Fruit fly (Drosophila melanogaster): ENCODE measurements around the gene CG6761.

The CG6761 gene

DNA sequence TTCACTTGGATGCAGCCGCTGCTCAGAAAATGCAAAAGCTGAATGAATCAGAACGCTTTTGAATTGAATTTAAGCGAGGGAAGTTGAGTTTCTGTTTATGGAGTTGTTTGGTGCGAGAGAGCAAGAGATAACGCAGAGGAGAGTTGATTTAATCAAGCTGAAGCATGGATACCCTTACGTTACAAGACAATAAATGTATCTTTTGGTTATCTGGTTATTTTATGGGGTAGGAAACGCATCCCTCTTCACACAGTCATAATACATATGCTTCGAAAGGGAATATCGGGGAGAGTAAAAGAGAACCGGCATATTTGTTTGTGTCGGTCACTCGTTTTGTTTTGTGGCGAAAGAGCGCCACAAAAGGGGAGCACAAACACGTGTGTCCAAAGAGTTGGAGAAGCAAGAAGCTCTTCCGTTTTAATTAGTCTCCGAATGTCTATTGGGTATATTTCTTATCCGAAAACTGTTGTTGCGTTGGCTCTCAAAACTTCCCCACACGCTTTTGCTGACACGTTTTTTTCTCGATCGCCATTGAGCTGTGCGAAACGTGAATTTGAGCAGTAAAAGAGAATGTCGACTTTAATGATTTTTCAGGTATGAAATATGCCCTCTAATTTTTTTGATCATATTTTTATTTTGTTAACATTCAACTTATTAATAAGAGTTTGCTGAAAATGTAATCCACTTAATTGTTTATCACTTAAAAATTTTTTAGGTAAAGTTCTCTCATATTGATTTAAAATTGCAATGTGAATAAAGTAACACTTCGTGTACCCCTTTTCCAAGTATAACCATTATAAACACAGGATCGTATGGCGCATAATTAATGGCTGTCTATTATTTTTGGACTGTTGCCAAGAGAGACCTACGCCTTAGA lies 6.5 kb downstream of the CG6761 start, which contains the start of gene Prps (continued):
- TF ChIP-seq Fer1 (GFP tag; optimal IDR thresholded peaks at IDR 0.05): peak; percentile 83
- peak; percentile 63 for TF ChIP-seq maf-S (GFP tag; optimal IDR thresholded peaks at IDR 0.05)
- TF ChIP-seq ERR (GFP tag; optimal IDR thresholded peaks at IDR 0.05): peak; percentile 72
- peak; percentile 48 for TF ChIP-seq luna (GFP tag; optimal IDR thresholded peaks at IDR 0.05)
- peak; percentile 52 for TF ChIP-seq ssp (GFP tag; IDR thresholded peaks at IDR 0.05)
- TF ChIP-seq Deaf1 (tag; optimal IDR thresholded peaks at IDR 0.05): peak; percentile 54
- peak; percentile 59 for TF ChIP-seq Hsf (GFP tag; optimal IDR thresholded peaks at IDR 0.05)
- peak; percentile 75 for TF ChIP-seq CG10654 (GFP tag; optimal IDR thresholded peaks at IDR 0.05)
- TF ChIP-seq CG17359 (tag; optimal IDR thresholded peaks at IDR 0.05): peak; percentile 82
- peak; percentile 48; the same call in 1 of the 2 replicates for TF ChIP-seq wdn (GFP tag; IDR thresholded peaks at IDR 0.05)
- peak; percentile 87 for TF ChIP-seq CG16779 (GFP tag; IDR thresholded peaks at IDR 0.05)
- peak; percentile 77; the same call in 2 of the 3 replicates for TF ChIP-seq CG6175 (GFP tag; IDR thresholded peaks at IDR 0.05)
- peak; percentile 35 for TF ChIP-seq Atf3 (GFP tag; optimal IDR thresholded peaks at IDR 0.05)
- TF ChIP-seq CG9932 (GFP tag; IDR thresholded peaks at IDR 0.05): peak; percentile 83
- TF ChIP-seq CG4424 (GFP tag; optimal IDR thresholded peaks at IDR 0.05): peak; percentile 76
- TF ChIP-seq Asciz (GFP tag; optimal IDR thresholded peaks at IDR 0.05): peak; percentile 59
- 0 out of 3 replicates have a peak, but pooled peaks have one; percentile 32 for TF ChIP-seq Doc3 (GFP tag; IDR thresholded peaks at IDR 0.05; ENCODE audit: partially characterized antibody)
- peak; percentile 81 for TF ChIP-seq ems (GFP tag; optimal IDR thresholded peaks at IDR 0.05)
- TF ChIP-seq CG3838 (GFP tag; optimal IDR thresholded peaks at IDR 0.05): peak; percentile 22
- TF ChIP-seq D (optimal IDR thresholded peaks at IDR 0.05): no peak
- TF ChIP-seq D (GFP tag; optimal IDR thresholded peaks at IDR 0.05): peak; percentile 36
- peak; percentile 100 for TF ChIP-seq D19A (tag; optimal IDR thresholded peaks at IDR 0.05)
- TF ChIP-seq Max (GFP tag; optimal IDR thresholded peaks at IDR 0.05): peak; percentile 68
- TF ChIP-seq fu2 (GFP tag; optimal IDR thresholded peaks at IDR 0.05): peak; percentile 63
- TF ChIP-seq CG12769 (tag; optimal IDR thresholded peaks at IDR 0.05): peak; percentile 87
- peak; percentile 74 for TF ChIP-seq Mes4 (GFP tag; optimal IDR thresholded peaks at IDR 0.05)
- TF ChIP-seq gsb (GFP tag; IDR thresholded peaks at IDR 0.05): peak; percentile 40; the same call in 1 of the 2 replicates
- peak; percentile 82 for TF ChIP-seq Awh (GFP tag; IDR thresholded peaks at IDR 0.05)
- peak; percentile 50 for TF ChIP-seq CG9727 (GFP tag; optimal IDR thresholded peaks at IDR 0.05)
- no peak for TF ChIP-seq ac (GFP tag; optimal IDR thresholded peaks at IDR 0.05)
- peak; percentile 84 for TF ChIP-seq tin (GFP tag; optimal IDR thresholded peaks at IDR 0.05)
- TF ChIP-seq CG10565 (GFP tag; optimal IDR thresholded peaks at IDR 0.05): no peak
- TF ChIP-seq jing (GFP tag; optimal IDR thresholded peaks at IDR 0.05): peak; percentile 36
- no peak for TF ChIP-seq tll (GFP tag; optimal IDR thresholded peaks at IDR 0.05)
- TF ChIP-seq CG11085 (GFP tag; IDR thresholded peaks at IDR 0.05): peak; percentile 56; the same call in 1 of the 2 replicates
- peak; percentile 92 for TF ChIP-seq zfh1 (GFP tag; IDR thresholded peaks at IDR 0.05)
- TF ChIP-seq pnt (GFP tag; optimal IDR thresholded peaks at IDR 0.05): peak; percentile 74
- peak; percentile 82 for TF ChIP-seq slbo (GFP tag; IDR thresholded peaks at IDR 0.05)
- TF ChIP-seq NC2β (GFP tag; optimal IDR thresholded peaks at IDR 0.05): peak; percentile 74
- TF ChIP-seq lab (GFP tag; optimal IDR thresholded peaks at IDR 0.05): peak; percentile 93
- no peak for TF ChIP-seq Dfd (GFP tag; optimal IDR thresholded peaks at IDR 0.05)
- TF ChIP-seq CG30403 (GFP tag; optimal IDR thresholded peaks at IDR 0.05): peak; percentile 75
- peak; percentile 67 for TF ChIP-seq Atf-2 (GFP tag; optimal IDR thresholded peaks at IDR 0.05)
- peak; percentile 84 for TF ChIP-seq Xrp1 (GFP tag; IDR thresholded peaks at IDR 0.05)
- TF ChIP-seq zen2 (GFP tag; IDR thresholded peaks at IDR 0.05; ENCODE audit: partially characterized antibody): no peak
- TF ChIP-seq Kr (GFP tag; optimal IDR thresholded peaks at IDR 0.05): no peak
- peak; percentile 47 for TF ChIP-seq CG8944 (GFP tag; optimal IDR thresholded peaks at IDR 0.05)
- TF ChIP-seq dati (GFP tag; IDR thresholded peaks at IDR 0.05): 0 out of 2 replicates have a peak, but pooled peaks have one; percentile 39
- TF ChIP-seq phol (tag; optimal IDR thresholded peaks at IDR 0.05): peak; percentile 62
